Worm (Caenorhabditis elegans) whole organism, L3 larva: Measurements from ENCODE around the gene ppm-1.H.

Experiments used
- R02D3.7 ChIP-seq: fragments of 150-350 bp; optimal IDR thresholded peaks from 2 replicates; lab custom pipeline; 2014; ENCODE audit warnings: missing biosample characterization, missing genetic modification characterization
- fos-1 ChIP-seq: fragments of 150-350 bp; optimal IDR thresholded peaks from 2 replicates; lab custom pipeline; 2014; ENCODE audit warnings: missing biosample characterization, missing genetic modification characterization
- lin-15B ChIP-seq: fragments of 150-350 bp; optimal IDR thresholded peaks from 2 replicates; lab custom pipeline; 2014; ENCODE audit warnings: missing biosample characterization, missing genetic modification characterization
- lin-39 ChIP-seq: fragments of 150-350 bp; optimal IDR thresholded peaks from 2 replicates; lab custom pipeline; 2018; ENCODE audit warnings: missing biosample characterization, missing genetic modification reagents, missing genetic modification characterization
- nhr-11 ChIP-seq: fragments of 150-350 bp; optimal IDR thresholded peaks from 2 replicates; lab custom pipeline; 2014; ENCODE audit warnings: missing biosample characterization, missing genetic modification characterization
- nhr-28 ChIP-seq: fragments of 150-350 bp; optimal IDR thresholded peaks from 2 replicates; lab custom pipeline; 2014; ENCODE audit warnings: missing biosample characterization, missing genetic modification characterization

DNA sequence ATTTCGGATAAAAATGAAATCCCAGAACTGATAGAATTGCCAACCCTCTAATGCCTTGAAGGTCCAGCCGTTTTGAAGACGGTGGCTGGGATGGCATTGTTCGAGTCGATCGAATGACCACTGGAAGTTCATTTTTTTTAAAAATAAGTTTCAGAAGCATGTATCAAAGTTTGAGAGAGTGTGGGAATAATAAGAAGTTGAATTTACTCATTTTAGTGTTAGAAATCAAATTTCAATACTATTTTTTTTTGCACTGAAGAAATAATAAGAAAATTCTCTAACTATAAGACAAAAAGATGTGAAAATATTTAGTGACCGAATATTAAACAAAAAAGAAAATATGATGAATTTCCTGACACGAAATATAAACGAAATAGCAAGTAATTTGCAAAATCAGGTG, 33.0 kb upstream of the ppm-1.H start, which contains the start of gene oac-59:
- TF ChIP-seq nhr-28 (tag; lab: Kevin White, UChicago) (no peak), fos-1 (tag; lab: Kevin White, UChicago) (no peak), R02D3.7 (no peak), nhr-11 (tag; lab: Kevin White, UChicago) (no peak), lin-15B (no peak), lin-39 (no peak)
